Worm (Caenorhabditis elegans): ENCODE data around the gene pqn-42.
A peak's percentile ranks its signal among the peaks of the same experiment; 100 is the strongest.

Gene pqn-42

DNA sequence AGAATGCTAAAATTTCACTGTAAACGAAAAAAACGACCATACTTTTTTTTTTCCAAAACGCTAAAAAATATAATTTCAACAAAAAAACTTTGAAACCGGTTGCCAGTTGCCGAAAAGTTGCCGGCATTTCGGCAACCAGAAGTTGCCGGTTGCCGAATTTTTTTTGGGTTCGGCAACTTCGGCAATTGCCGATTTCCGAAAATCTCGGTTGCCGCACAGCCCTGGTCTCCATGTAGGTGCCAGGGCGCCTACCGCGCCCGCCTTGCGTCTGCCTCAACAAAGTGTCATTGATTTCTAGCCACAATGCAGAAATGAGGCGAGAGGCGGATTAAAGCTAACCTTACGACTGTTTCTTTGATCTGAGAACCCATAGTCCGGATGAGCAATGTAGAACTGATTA is 47.7 kb downstream of the pqn-42 start:
- TF ChIP-seq F33H1.4 (GFP tag; IDR thresholded peaks at IDR 0.05) (no peak), T26A5.8 (tag; optimal IDR thresholded peaks at IDR 0.05) (no peak), athp-1 (tag; optimal IDR thresholded peaks at IDR 0.05) (no peak), bed-2 (GFP tag; IDR thresholded peaks at IDR 0.05) (no peak), C06A6.2 (GFP tag; conservative IDR thresholded peaks at IDR 0.05) (no peak), ztf-28 (GFP tag; IDR thresholded peaks at IDR 0.05) (no peak), zfh-2 (GFP tag; conservative IDR thresholded peaks at IDR 0.05) (peak; percentile 63), dpff-1 (tag; optimal IDR thresholded peaks at IDR 0.05) (no peak), gei-17 (GFP tag; optimal IDR thresholded peaks at IDR 0.05) (no peak), nfya-2 (GFP tag; IDR thresholded peaks at IDR 0.05) (0 out of 2 replicates have a peak, but pooled peaks have one; percentile 15), him-1 (tag; optimal IDR thresholded peaks at IDR 0.05) (no peak), sea-2 (GFP tag; IDR thresholded peaks at IDR 0.05) (no peak), xnd-1 (tag; optimal IDR thresholded peaks at IDR 0.05) (no peak), B0035.1 (tag; optimal IDR thresholded peaks at IDR 0.05) (no peak), F37B4.10 (GFP tag; IDR thresholded peaks at IDR 0.05) (no peak), lin-26 (GFP tag; IDR thresholded peaks at IDR 0.05) (no peak), nfya-1 (tag; optimal IDR thresholded peaks at IDR 0.05; ENCODE audit: borderline replicate concordance, insufficient read depth) (no peak)

DNA sequence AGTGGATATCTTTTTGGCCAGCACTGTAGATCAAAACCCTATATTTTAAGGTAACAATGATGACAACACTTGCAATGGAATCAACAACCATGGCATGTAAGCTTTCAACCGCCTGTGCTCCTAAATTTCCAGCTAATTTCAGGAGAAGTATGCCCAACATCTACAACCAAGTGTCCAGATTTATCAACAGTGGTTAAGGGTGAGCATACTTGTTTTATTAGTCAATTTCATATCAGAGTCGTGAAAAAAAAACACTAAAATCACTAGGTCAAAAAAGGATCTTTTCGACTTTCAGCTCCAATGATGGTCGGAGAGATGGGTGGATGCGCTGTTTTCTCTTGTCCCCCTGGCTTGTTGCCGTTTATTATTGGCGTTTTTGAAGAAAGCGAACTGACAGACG is 54.8 kb downstream of the pqn-42 start, which contains the start of gene F16G10.1:
F16G10.1 (plus strand) TSS at position 301 of the 400 bp plus-strand sequence.
- TF ChIP-seq nhr-120 (GFP tag; IDR thresholded peaks at IDR 0.05) (no peak), athp-1 (tag; optimal IDR thresholded peaks at IDR 0.05) (no peak), B0035.1 (tag; optimal IDR thresholded peaks at IDR 0.05) (no peak), ceh-40 (GFP tag; IDR thresholded peaks at IDR 0.05) (no peak), egrh-3 (GFP tag; IDR thresholded peaks at IDR 0.05) (no peak), nhr-179 (tag; optimal IDR thresholded peaks at IDR 0.05) (no peak)

Data from whole organism, young adult.